Worm (Caenorhabditis elegans) whole organism, L4 larva: ENCODE results near the gene gbb-2.

Experiments used
- F10B5.3 ChIP-seq: sonication (generic microtip); optimal IDR thresholded peaks from 2 replicates; lab custom pipeline; 2016; ENCODE audit warnings: mild to moderate bottlenecking, missing genetic modification characterization, missing compliant biosample characterization
- F37D6.2 ChIP-seq: sonication (generic microtip); optimal IDR thresholded peaks from 2 replicates; lab custom pipeline; 2016; ENCODE audit warnings: mild to moderate bottlenecking, missing genetic modification characterization, missing compliant biosample characterization
- F49E8.2 ChIP-seq: sonication (generic microtip); optimal IDR thresholded peaks from 2 replicates; lab custom pipeline; 2016; ENCODE audit warnings: missing compliant biosample characterization, mild to moderate bottlenecking, missing genetic modification characterization, borderline replicate concordance
- T26A8.4 ChIP-seq: fragments of 200-800 bp; sonication (Bioruptor generic); IDR thresholded peaks from 2 replicates; pipeline ENCODE4 v1.3.6; 2022; ENCODE audit warnings: missing genetic modification characterization, missing compliant biosample characterization
- Y105C5A.15 ChIP-seq: fragments of 200-800 bp; sonication (Bioruptor generic); IDR thresholded peaks from 2 replicates; pipeline ENCODE4 v1.3.6; 2022; ENCODE audit warnings: missing genetic modification characterization, missing compliant biosample characterization
- Y75B8A.6 ChIP-seq: fragments of 200-800 bp; sonication (Bioruptor generic); IDR thresholded peaks from 2 replicates; pipeline ENCODE4 v1.3.6; 2022; ENCODE audit warnings: missing genetic modification reagents, missing genetic modification characterization, missing compliant biosample characterization
- aha-1 ChIP-seq: fragments of 150-350 bp; peaks from one replicate; lab custom pipeline; 2014; ENCODE audit warnings: missing biosample characterization, missing genetic modification characterization
- ama-1 ChIP-seq: fragments of 150-350 bp; optimal IDR thresholded peaks from 2 replicates; lab custom pipeline; 2014; ENCODE audit warnings: inconsistent platforms, mixed read lengths
- arid-1 ChIP-seq: fragments of 200-800 bp; sonication (Bioruptor generic); conservative IDR thresholded peaks from 2 replicates; pipeline ENCODE4 v1.3.6; 2022; ENCODE audit warnings: missing genetic modification reagents, missing genetic modification characterization, missing compliant biosample characterization
- ceh-28 ChIP-seq: fragments of 150-350 bp; optimal IDR thresholded peaks from 2 replicates; lab custom pipeline; 2014; ENCODE audit warnings: missing biosample characterization, missing genetic modification reagents, missing genetic modification characterization
- ceh-82 ChIP-seq: sonication (generic microtip); optimal IDR thresholded peaks from 2 replicates; lab custom pipeline; 2017; ENCODE audit warnings: missing biosample characterization, missing genetic modification characterization
- daf-12 ChIP-seq: fragments of 150-350 bp; optimal IDR thresholded peaks from 2 replicates; lab custom pipeline; 2014; ENCODE audit warnings: missing biosample characterization, missing genetic modification reagents, missing genetic modification characterization
- dmd-8 ChIP-seq: fragments of 200-800 bp; sonication (Bioruptor generic); IDR thresholded peaks from 2 replicates; pipeline ENCODE4 v1.3.6; 2022; ENCODE audit warnings: missing genetic modification characterization, missing compliant biosample characterization
- duxl-1 ChIP-seq: sonication (generic microtip); optimal IDR thresholded peaks from 2 replicates; lab custom pipeline; 2016; ENCODE audit warnings: mild to moderate bottlenecking, missing genetic modification characterization, moderate library complexity, missing compliant biosample characterization; ENCODE audit not compliant: poor library complexity
- dve-1 ChIP-seq: sonication (generic microtip); optimal IDR thresholded peaks from 2 replicates; lab custom pipeline; 2017; ENCODE audit warnings: antibody characterized with exemption, mild to moderate bottlenecking, missing genetic modification characterization, missing compliant biosample characterization; ENCODE audit not compliant: insufficient read depth
- fkh-10 ChIP-seq: fragments of 150-350 bp; optimal IDR thresholded peaks from 2 replicates; lab custom pipeline; 2014; ENCODE audit warnings: missing biosample characterization, missing genetic modification reagents, missing genetic modification characterization
- fos-1 ChIP-seq: fragments of 150-350 bp; optimal IDR thresholded peaks from 2 replicates; lab custom pipeline; 2014; ENCODE audit warnings: missing biosample characterization, missing genetic modification characterization
- hif-1 ChIP-seq, 2 experiments: sonication (generic microtip); optimal IDR thresholded peaks; 2 replicates each; lab custom pipeline; 2016 to 2017; ENCODE audit warnings: missing compliant biosample characterization in 2 of 2, missing genetic modification characterization in 2 of 2, missing genetic modification reagents in 2 of 2, missing genotype in 2 of 2, mild to moderate bottlenecking in 1 of 2
- hlh-30 ChIP-seq: sonication (generic microtip); optimal IDR thresholded peaks from 2 replicates; lab custom pipeline; 2017; ENCODE audit warnings: antibody characterized with exemption, mild to moderate bottlenecking, missing genetic modification characterization, missing compliant biosample characterization; ENCODE audit not compliant: insufficient read depth
- hmg-1.1 ChIP-seq: fragments of 200-800 bp; sonication (Bioruptor generic); IDR thresholded peaks from 2 replicates; pipeline ENCODE4 v1.3.6; 2022; ENCODE audit warnings: missing genetic modification reagents, missing genetic modification characterization, missing compliant biosample characterization
- lim-7 ChIP-seq: fragments of 200-800 bp; sonication (Bioruptor generic); IDR thresholded peaks from 2 replicates; pipeline ENCODE4 v1.3.6; 2022; ENCODE audit warnings: missing genetic modification characterization, missing compliant biosample characterization
- lin-13 ChIP-seq: fragments of 150-350 bp; optimal IDR thresholded peaks from 2 replicates; lab custom pipeline; 2014; ENCODE audit warnings: missing biosample characterization, missing genetic modification reagents, missing genetic modification characterization
- lsy-2 ChIP-seq, 2 experiments: fragments of 150-350 bp in 1 of 2; sonication (generic microtip) in 1 of 2; optimal IDR thresholded peaks; 2 replicates each; lab custom pipeline; 2014 to 2017; ENCODE audit warnings: missing biosample characterization in 2 of 2, missing genetic modification characterization in 2 of 2
- madf-9 ChIP-seq: fragments of 200-800 bp; sonication (Bioruptor generic); conservative IDR thresholded peaks from 2 replicates; pipeline ENCODE4 v1.3.6; 2022; ENCODE audit warnings: missing genetic modification reagents, missing genetic modification characterization, missing compliant biosample characterization
- mdl-1 ChIP-seq, 2 experiments: fragments of 150-350 bp in 1 of 2; sonication (generic microtip) in 1 of 2; optimal IDR thresholded peaks; 2 replicates each; lab custom pipeline; 2014 to 2017; ENCODE audit warnings: missing biosample characterization in 2 of 2, missing genetic modification characterization in 2 of 2
- mdt-29 ChIP-seq: fragments of 200-800 bp; sonication (Bioruptor generic); IDR thresholded peaks from 2 replicates; pipeline ENCODE4 v1.3.6; 2022; ENCODE audit warnings: missing genetic modification reagents, missing genetic modification characterization, missing compliant biosample characterization
- mxl-2 ChIP-seq: fragments of 200-800 bp; sonication (Bioruptor generic); conservative IDR thresholded peaks from 2 replicates; pipeline ENCODE4 v1.3.6; 2022; ENCODE audit warnings: missing genetic modification reagents, missing genetic modification characterization, missing compliant biosample characterization
- mxl-3 ChIP-seq: fragments of 200-800 bp; sonication (Bioruptor generic); optimal IDR thresholded peaks from 2 replicates; lab custom pipeline; 2018; ENCODE audit warnings: mild to moderate bottlenecking, missing genetic modification characterization, missing compliant biosample characterization
- nhr-11 ChIP-seq: fragments of 150-350 bp; optimal IDR thresholded peaks from 2 replicates; lab custom pipeline; 2014; ENCODE audit warnings: missing biosample characterization, missing genetic modification characterization
- nhr-28 ChIP-seq: fragments of 150-350 bp; optimal IDR thresholded peaks from 2 replicates; lab custom pipeline; 2014; ENCODE audit warnings: missing biosample characterization, missing genetic modification characterization
- nhr-41 ChIP-seq: fragments of 200-800 bp; sonication (Bioruptor generic); IDR thresholded peaks from 2 replicates; pipeline ENCODE4 v1.3.6; 2022; ENCODE audit warnings: missing genetic modification reagents, missing genetic modification characterization, missing compliant biosample characterization
- nhr-42 ChIP-seq: fragments of 200-800 bp; sonication (Bioruptor generic); IDR thresholded peaks from 2 replicates; pipeline ENCODE4 v1.3.6; 2022; ENCODE audit warnings: missing genetic modification characterization, missing compliant biosample characterization
- nhr-48 ChIP-seq: sonication (generic microtip); optimal IDR thresholded peaks from 2 replicates; lab custom pipeline; 2016; ENCODE audit warnings: mild to moderate bottlenecking, missing genetic modification characterization, missing compliant biosample characterization
- php-3 ChIP-seq: fragments of 200-800 bp; sonication (Bioruptor generic); IDR thresholded peaks from 2 replicates; pipeline ENCODE4 v1.3.6; 2022; ENCODE audit warnings: missing genetic modification reagents, missing genetic modification characterization, missing compliant biosample characterization
- rbr-2 ChIP-seq: sonication (generic microtip); optimal IDR thresholded peaks from 2 replicates; lab custom pipeline; 2016; ENCODE audit warnings: missing genotype, missing genetic modification characterization, missing compliant biosample characterization
- spr-3 ChIP-seq: fragments of 200-800 bp; sonication (Bioruptor generic); optimal IDR thresholded peaks from 2 replicates; lab custom pipeline; 2018; ENCODE audit warnings: mild to moderate bottlenecking, missing genetic modification characterization, missing compliant biosample characterization
- tag-97 ChIP-seq: fragments of 200-800 bp; sonication (Bioruptor generic); IDR thresholded peaks from 2 replicates; pipeline ENCODE4 v1.3.6; 2022; ENCODE audit warnings: missing genetic modification characterization, missing compliant biosample characterization
- tra-1 ChIP-seq: fragments of 200-800 bp; sonication (Bioruptor generic); IDR thresholded peaks from 2 replicates; pipeline ENCODE4 v1.3.6; 2022; ENCODE audit warnings: missing genetic modification reagents, missing genetic modification characterization, missing compliant biosample characterization
- unc-62 ChIP-seq, 3 experiments: fragments of 150-350 bp in 1 of 3; sonication (generic microtip); optimal IDR thresholded peaks in 2 of 3; peaks in 1 of 3; 1 replicate in 1 of 3; 2 replicates in 2 of 3; lab custom pipeline; 2014 to 2017; ENCODE audit warnings: missing biosample characterization in 3 of 3, missing genetic modification characterization in 3 of 3, missing genetic modification reagents in 3 of 3, missing genotype in 1 of 3
- zfp-3 ChIP-seq: fragments of 200-800 bp; sonication (Bioruptor generic); conservative IDR thresholded peaks from 2 replicates; pipeline ENCODE4 v1.3.6; 2022; ENCODE audit warnings: missing genetic modification reagents, missing genetic modification characterization, missing compliant biosample characterization

gbb-2 gene

DNA sequence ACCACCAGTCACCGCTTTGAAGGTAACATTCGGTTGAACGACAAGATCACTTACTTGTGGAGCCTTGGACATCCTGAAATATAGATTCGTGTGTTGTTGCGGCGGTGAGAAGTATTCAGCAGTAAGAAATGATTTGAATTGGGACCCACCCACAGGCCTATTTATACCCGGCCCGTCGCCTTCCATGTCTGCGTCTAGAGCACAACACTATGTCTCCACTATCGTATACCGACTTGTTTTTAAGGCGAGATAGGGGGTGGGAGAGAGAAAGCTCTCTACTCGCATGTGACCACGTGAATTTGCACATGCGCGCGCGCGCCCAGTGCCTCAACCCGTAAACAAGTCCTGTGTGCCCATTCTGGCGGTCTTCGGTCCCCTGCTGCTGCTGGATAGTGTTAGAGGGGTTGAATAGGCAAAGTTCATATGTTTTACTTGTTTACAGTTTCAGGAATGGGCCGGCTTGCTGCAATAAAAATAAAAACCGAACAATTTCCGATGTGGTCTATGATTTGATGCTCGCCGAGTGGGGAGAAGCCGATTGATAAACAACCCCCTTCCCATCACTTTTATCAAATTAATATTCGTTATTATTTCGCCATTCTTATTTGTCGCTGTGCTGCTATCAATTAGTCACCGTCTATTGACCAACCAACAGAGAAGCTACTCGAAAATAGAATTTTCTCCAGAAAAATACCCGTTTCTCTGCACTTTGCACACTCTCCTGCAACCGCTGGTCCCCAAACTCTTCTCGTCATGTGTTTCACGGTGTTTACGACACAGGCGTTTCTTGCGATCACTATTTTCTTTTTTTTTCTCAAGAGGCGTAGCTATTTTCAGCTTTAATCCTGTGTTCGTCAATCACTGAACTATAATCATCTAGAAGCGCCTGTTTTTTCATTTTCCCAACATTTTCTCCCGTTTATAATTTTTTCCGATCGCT, 36.5 kb downstream of the gbb-2 start (continued):
- peak; percentile 20; the same call in 1 of the 2 replicates for TF ChIP-seq Y105C5A.15
- no peak for TF ChIP-seq fos-1 (tag; lab: Kevin White, UChicago)
- peak; percentile 75 for TF ChIP-seq dve-1
- TF ChIP-seq mxl-2 (GFP tag; lab: Robert Waterston, UW) = peak; percentile 78
- TF ChIP-seq T26A8.4 (GFP tag; lab: Robert Waterston, UW) = peak; percentile 58; the same call in 1 of the 2 replicates
- peak; percentile 42 for TF ChIP-seq spr-3
- no peak for TF ChIP-seq nhr-48 (tag; lab: Kevin White, UChicago)
- peak; percentile 74 to 99 for TF ChIP-seq mdl-1 (tag; optimal IDR thresholded peaks at IDR 0.05; lab: Kevin White, UChicago)
- TF ChIP-seq F37D6.2 (tag; lab: Kevin White, UChicago) = peak; percentile 18
- peak; percentile 97 for TF ChIP-seq hlh-30
- TF ChIP-seq duxl-1 (tag; lab: Kevin White, UChicago) = peak; percentile 36
- peak; percentile 80 for TF ChIP-seq mxl-3 (GFP tag; lab: Kevin White, UChicago)
- no peak for TF ChIP-seq ceh-82 (tag; lab: Kevin White, UChicago)
- peak; percentile 65 for TF ChIP-seq tra-1 (GFP tag; lab: Robert Waterston, UW)
- TF ChIP-seq fkh-10 = peak; percentile 83
- TF ChIP-seq F49E8.2 (tag; lab: Kevin White, UChicago) = no peak
- TF ChIP-seq nhr-11 (tag; lab: Kevin White, UChicago) = peak; percentile 70
- TF ChIP-seq madf-9 (GFP tag; lab: Robert Waterston, UW) = 0 out of 2 replicates have a peak, but pooled peaks have one; percentile 19
- TF ChIP-seq hmg-1.1 (GFP tag; lab: Robert Waterston, UW) = peak; percentile 60
- peak; percentile 65 for TF ChIP-seq zfp-3
- TF ChIP-seq tag-97 (GFP tag; lab: Robert Waterston, UW) = no peak
- TF ChIP-seq unc-62 (GFP tag; optimal IDR thresholded peaks at IDR 0.05 in 1 of 2; lab: Kevin White, UChicago) = peak in 1 of 2 experiments; percentile 67
- TF ChIP-seq unc-62 (tag; optimal IDR thresholded peaks at IDR 0.05; lab: Kevin White, UChicago) = no peak
- no peak for TF ChIP-seq dmd-8 (GFP tag; lab: Robert Waterston, UW)
- TF ChIP-seq lsy-2 (tag; optimal IDR thresholded peaks at IDR 0.05; lab: Kevin White, UChicago) = peak; percentile 60 to 67
- TF ChIP-seq nhr-42 = 0 out of 2 replicates have a peak, but pooled peaks have one; percentile 14
- no peak for TF ChIP-seq daf-12 (tag; lab: Kevin White, UChicago)
- TF ChIP-seq hif-1 (tag; optimal IDR thresholded peaks at IDR 0.05; lab: Kevin White, UChicago) = peak; percentile 1 to 71
- no peak; the same call in 1 of the 2 replicates for TF ChIP-seq mdt-29 (GFP tag; lab: Robert Waterston, UW)
- peak; percentile 96 for TF ChIP-seq aha-1
- TF ChIP-seq php-3 (GFP tag; lab: Robert Waterston, UW) = peak; percentile 45
- TF ChIP-seq lin-13 (GFP tag; lab: Kevin White, UChicago) = no peak
- TF ChIP-seq ceh-28 (tag; lab: Kevin White, UChicago) = no peak
- peak; percentile 66 for TF ChIP-seq lim-7 (GFP tag; lab: Robert Waterston, UW)
- TF ChIP-seq nhr-41 (GFP tag; lab: Robert Waterston, UW) = no peak
- peak; percentile 13 for TF ChIP-seq nhr-28 (tag; lab: Kevin White, UChicago)
- TF ChIP-seq rbr-2 = peak; percentile 79
- TF ChIP-seq arid-1 = 0 out of 2 replicates have a peak, but pooled peaks have one; percentile 4

DNA sequence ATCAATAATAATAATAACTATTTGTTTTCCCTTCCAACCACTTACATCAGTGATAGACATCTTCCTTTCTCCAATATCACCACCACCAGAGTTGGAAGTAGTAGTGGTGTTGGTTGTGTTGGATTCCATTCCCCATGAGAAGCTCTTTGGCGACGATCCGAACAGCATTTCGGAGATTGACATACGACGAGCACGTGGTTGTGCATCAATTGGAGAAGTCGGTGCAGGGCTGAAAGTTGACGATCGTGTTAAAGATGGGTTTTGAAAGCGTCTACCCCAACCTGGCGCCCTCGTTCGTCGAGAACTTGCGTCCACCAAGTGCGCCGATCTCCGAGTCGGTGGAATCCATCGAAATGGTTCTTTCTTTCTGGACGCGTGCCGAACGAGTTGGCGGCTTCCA, 37.5 kb downstream of the gbb-2 start:
- peak; percentile 73 for TF ChIP-seq aha-1
- no peak for TF ChIP-seq duxl-1 (tag; lab: Kevin White, UChicago)
- TF ChIP-seq rbr-2 = no peak
- 0 out of 2 replicates have a peak, but pooled peaks have one; percentile 35 for TF ChIP-seq Y75B8A.6 (GFP tag; lab: Robert Waterston, UW)
- peak; percentile 41 for TF ChIP-seq ama-1 (lab: Kevin White, UChicago)
- no peak for TF ChIP-seq zfp-3
- no peak for TF ChIP-seq F10B5.3 (tag; lab: Kevin White, UChicago)
